Worm (Caenorhabditis elegans) whole organism, L3 larva: Measurements from ENCODE around the gene T15B7.1.
A peak's percentile ranks its signal among the peaks of the same experiment; 100 is the strongest.

ENCODE experiments used
- R02D3.7 ChIP-seq: fragments of 150-350 bp; optimal IDR thresholded peaks from 2 replicates; lab custom pipeline; 2014; ENCODE audit warnings: missing biosample characterization, missing genetic modification characterization
- ZK546.5 ChIP-seq: sonication (generic microtip); optimal IDR thresholded peaks from 2 replicates; lab custom pipeline; 2017; ENCODE audit warnings: missing biosample characterization, missing genetic modification characterization
- aly-2 ChIP-seq: fragments of 150-350 bp; optimal IDR thresholded peaks from 2 replicates; lab custom pipeline; 2014; ENCODE audit warnings: missing biosample characterization, missing genetic modification characterization
- ama-1 ChIP-seq: fragments of 150-350 bp; optimal IDR thresholded peaks from 2 replicates; lab custom pipeline; 2018
- ceh-16 ChIP-seq: sonication (generic microtip); optimal IDR thresholded peaks from 2 replicates; lab custom pipeline; 2017; ENCODE audit warnings: missing biosample characterization, missing genetic modification characterization
- ceh-28 ChIP-seq: fragments of 150-350 bp; optimal IDR thresholded peaks from 2 replicates; lab custom pipeline; 2014; ENCODE audit warnings: missing biosample characterization, missing genetic modification reagents, missing genetic modification characterization
- ceh-82 ChIP-seq: fragments of 150-350 bp; optimal IDR thresholded peaks from 2 replicates; lab custom pipeline; 2014; ENCODE audit warnings: missing biosample characterization, missing genetic modification characterization
- ceh-9 ChIP-seq: sonication (generic microtip); optimal IDR thresholded peaks from 2 replicates; lab custom pipeline; 2018; ENCODE audit warnings: missing biosample characterization, missing genetic modification characterization
- daf-12 ChIP-seq: fragments of 150-350 bp; optimal IDR thresholded peaks from 2 replicates; lab custom pipeline; 2014; ENCODE audit warnings: missing biosample characterization, missing genetic modification reagents, missing genetic modification characterization
- egl-5 ChIP-seq: fragments of 150-350 bp; optimal IDR thresholded peaks from 2 replicates; lab custom pipeline; 2017; ENCODE audit warnings: missing biosample characterization, missing genetic modification reagents, missing genetic modification characterization, inconsistent platforms
- elt-2 ChIP-seq: sonication (generic microtip); optimal IDR thresholded peaks from 2 replicates; lab custom pipeline; 2016; ENCODE audit warnings: missing genetic modification reagents, mild to moderate bottlenecking, missing genetic modification characterization, missing compliant biosample characterization
- eor-1 ChIP-seq, 2 experiments: fragments of 150-350 bp; optimal IDR thresholded peaks; 2 replicates each; lab custom pipeline; 2014 to 2018; ENCODE audit warnings: missing biosample characterization in 2 of 2, missing genetic modification characterization in 2 of 2
- fkh-10 ChIP-seq: sonication (generic microtip); optimal IDR thresholded peaks from 2 replicates; lab custom pipeline; 2017; ENCODE audit warnings: missing biosample characterization, missing genetic modification reagents, missing genetic modification characterization
- hmg-11 ChIP-seq: sonication (generic microtip); optimal IDR thresholded peaks from 2 replicates; lab custom pipeline; 2016; ENCODE audit warnings: missing genetic modification characterization, missing compliant biosample characterization
- jun-1 ChIP-seq: fragments of 150-350 bp; optimal IDR thresholded peaks from 2 replicates; lab custom pipeline; 2014; ENCODE audit warnings: missing biosample characterization, missing genetic modification reagents, missing genetic modification characterization
- lin-15B ChIP-seq: fragments of 150-350 bp; optimal IDR thresholded peaks from 2 replicates; lab custom pipeline; 2014; ENCODE audit warnings: missing biosample characterization, missing genetic modification characterization
- lin-39 ChIP-seq: fragments of 150-350 bp; optimal IDR thresholded peaks from 2 replicates; lab custom pipeline; 2018; ENCODE audit warnings: missing biosample characterization, missing genetic modification reagents, missing genetic modification characterization
- lsy-12 ChIP-seq: sonication (generic microtip); optimal IDR thresholded peaks from 2 replicates; lab custom pipeline; 2016; ENCODE audit warnings: mild to moderate bottlenecking, missing genetic modification characterization, missing compliant biosample characterization
- mdl-1 ChIP-seq: fragments of 150-350 bp; optimal IDR thresholded peaks from 2 replicates; lab custom pipeline; 2014; ENCODE audit warnings: missing biosample characterization, missing genetic modification characterization
- nfya-1 ChIP-seq: sonication (generic microtip); optimal IDR thresholded peaks from 2 replicates; lab custom pipeline; 2017; ENCODE audit warnings: missing genetic modification characterization, mild to moderate bottlenecking, missing compliant biosample characterization, antibody characterized with exemption, moderate library complexity; ENCODE audit not compliant: insufficient read depth
- nhr-23 ChIP-seq: fragments of 150-350 bp; optimal IDR thresholded peaks from 2 replicates; lab custom pipeline; 2014; ENCODE audit warnings: missing biosample characterization, missing genetic modification reagents, missing genetic modification characterization
- nhr-237 ChIP-seq: fragments of 150-350 bp; optimal IDR thresholded peaks from 2 replicates; lab custom pipeline; 2014; ENCODE audit warnings: missing biosample characterization, missing genetic modification characterization
- nhr-43 ChIP-seq: sonication (generic microtip); optimal IDR thresholded peaks from 2 replicates; lab custom pipeline; 2016; ENCODE audit warnings: mild to moderate bottlenecking, missing genetic modification characterization, missing compliant biosample characterization; ENCODE audit not compliant: poor library complexity, severe bottlenecking
- nhr-76 ChIP-seq: fragments of 150-350 bp; sonication (generic microtip); optimal IDR thresholded peaks from 5 replicates; lab custom pipeline; 2014; ENCODE audit warnings: missing biosample characterization, missing genetic modification characterization
- nhr-77 ChIP-seq: fragments of 150-350 bp; optimal IDR thresholded peaks from 2 replicates; lab custom pipeline; 2014; ENCODE audit warnings: missing biosample characterization, missing genetic modification characterization
- pha-4 ChIP-seq: fragments of 150-350 bp; optimal IDR thresholded peaks from 2 replicates; lab custom pipeline; 2014; ENCODE audit warnings: missing biosample characterization, missing genetic modification reagents, missing genetic modification characterization
- pqm-1 ChIP-seq: fragments of 150-350 bp; optimal IDR thresholded peaks from 2 replicates; lab custom pipeline; 2017; ENCODE audit warnings: missing biosample characterization, missing genetic modification characterization, inconsistent platforms
- snpc-4 ChIP-seq: fragments of 150-350 bp; optimal IDR thresholded peaks from 2 replicates; lab custom pipeline; 2014; ENCODE audit warnings: missing biosample characterization, missing genetic modification characterization
- tbx-2 ChIP-seq: sonication (generic microtip); optimal IDR thresholded peaks from 2 replicates; lab custom pipeline; 2016; ENCODE audit warnings: mild to moderate bottlenecking, missing genetic modification characterization, missing compliant biosample characterization
- unc-39 ChIP-seq: sonication (generic microtip); optimal IDR thresholded peaks from 4 replicates; lab custom pipeline; 2017; ENCODE audit warnings: missing biosample characterization, missing genetic modification characterization
- unc-62 ChIP-seq: fragments of 150-350 bp; sonication (generic microtip); optimal IDR thresholded peaks from 4 replicates; lab custom pipeline; 2014; ENCODE audit warnings: missing biosample characterization, missing genetic modification reagents, missing genetic modification characterization
- ztf-11 ChIP-seq: fragments of 150-350 bp; optimal IDR thresholded peaks from 2 replicates; lab custom pipeline; 2014; ENCODE audit warnings: missing biosample characterization, missing genetic modification characterization
- ztf-4 ChIP-seq: fragments of 150-350 bp; optimal IDR thresholded peaks from 2 replicates; lab custom pipeline; 2014; ENCODE audit warnings: missing biosample characterization, missing genetic modification characterization

T15B7.1 gene

ce11 chrV:6842437-6842836, at the start of gene T15B7.1:
T15B7.1 (plus strand) TSS chrV:6842737.
- TF ChIP-seq nhr-237 (tag; lab: Kevin White, UChicago), result no peak
- TF ChIP-seq lsy-12 (tag; lab: Kevin White, UChicago), result no peak
- no peak for TF ChIP-seq nfya-1 (tag; lab: Kevin White, UChicago)
- no peak for TF ChIP-seq ceh-9 (tag; lab: Kevin White, UChicago)
- no peak for TF ChIP-seq elt-2 (tag; lab: Kevin White, UChicago)
- no peak for TF ChIP-seq nhr-77 (tag; lab: Kevin White, UChicago)
- no peak for TF ChIP-seq nhr-43 (tag; lab: Kevin White, UChicago)
- no peak for TF ChIP-seq ZK546.5
- no peak for TF ChIP-seq pqm-1
- no peak for TF ChIP-seq aly-2
- TF ChIP-seq ztf-4 (tag; lab: Kevin White, UChicago), result no peak
- TF ChIP-seq hmg-11, result no peak
- TF ChIP-seq mdl-1 (tag; lab: Kevin White, UChicago), result no peak
- TF ChIP-seq eor-1 (tag; optimal IDR thresholded peaks at IDR 0.05; lab: Kevin White, UChicago), result no peak
- TF ChIP-seq tbx-2 (tag; lab: Kevin White, UChicago), result no peak
- no peak for TF ChIP-seq lin-39
- TF ChIP-seq unc-39 (tag; lab: Kevin White, UChicago), result no peak
- no peak for TF ChIP-seq fkh-10 (GFP tag; lab: Kevin White, UChicago)

ce11 chrV:6792973-6793372, 49.6 kb upstream of the T15B7.1 start:
- TF ChIP-seq pha-4 (tag; lab: Kevin White, UChicago) (peak; percentile 7), nhr-23 (tag; lab: Kevin White, UChicago) (no peak)

- TF ChIP-seq nhr-23 (tag; lab: Kevin White, UChicago), result no peak
- no peak for TF ChIP-seq lin-15B
- TF ChIP-seq unc-62 (GFP tag; lab: Kevin White, UChicago), result no peak
- no peak for TF ChIP-seq ama-1 (lab: Kevin White, UChicago)
- peak; percentile 71 for TF ChIP-seq snpc-4 (tag; lab: Kevin White, UChicago)
- TF ChIP-seq daf-12 (tag; lab: Kevin White, UChicago), result no peak
- TF ChIP-seq unc-39 (tag; lab: Kevin White, UChicago), result no peak
- no peak for TF ChIP-seq aly-2
- TF ChIP-seq ceh-82 (tag; lab: Kevin White, UChicago), result no peak
- TF ChIP-seq ztf-4 (tag; lab: Kevin White, UChicago), result no peak
- no peak for TF ChIP-seq R02D3.7 (tag; lab: Kevin White, UChicago)
- TF ChIP-seq lin-39, result peak; percentile 28
- TF ChIP-seq nhr-76 (tag; lab: Kevin White, UChicago), result no peak
- TF ChIP-seq ceh-16 (tag; lab: Kevin White, UChicago), result no peak
- TF ChIP-seq ZK546.5, result no peak
- TF ChIP-seq hmg-11, result no peak
- no peak for TF ChIP-seq ceh-28 (tag; lab: Kevin White, UChicago)
Measured at ce11 chrV:6793744-6794239, 48.7 kb upstream of the T15B7.1 start, which contains the start of gene ZC404.1. ZC404.1 (plus strand) TSS chrV:6794189.

- TF ChIP-seq ztf-11 (tag; lab: Kevin White, UChicago), result no peak
- no peak for TF ChIP-seq jun-1 (tag; lab: Kevin White, UChicago)
- TF ChIP-seq ztf-4 (tag; lab: Kevin White, UChicago), result no peak
- TF ChIP-seq hmg-11, result no peak
Measured at ce11 chrV:6796264-6796663, 46.3 kb upstream of the T15B7.1 start.

DNA sequence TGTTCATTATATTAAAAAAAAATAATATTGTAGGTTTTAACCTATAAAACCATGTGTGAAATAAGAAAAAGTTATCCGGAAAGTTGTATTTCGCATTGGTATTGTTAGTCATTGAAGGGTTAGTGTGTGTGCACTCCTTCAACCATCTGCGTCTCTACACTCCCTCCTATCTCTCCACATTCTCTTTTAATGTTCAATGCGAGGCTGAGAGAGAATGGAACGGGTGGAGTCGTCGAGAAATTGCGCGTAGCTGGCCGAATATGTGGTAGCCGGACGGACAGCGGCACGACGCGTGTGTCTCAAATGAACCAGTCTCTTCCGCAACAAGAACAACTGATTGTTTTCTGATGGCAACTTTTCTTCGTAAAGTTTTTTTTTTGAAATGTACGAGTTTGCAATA, 45.6 kb upstream of the T15B7.1 start:
- TF ChIP-seq hmg-11, result peak; percentile 88
- peak; percentile 10 for TF ChIP-seq R02D3.7 (tag; lab: Kevin White, UChicago)
- no peak for TF ChIP-seq unc-62 (GFP tag; lab: Kevin White, UChicago)
- peak; percentile 11 for TF ChIP-seq snpc-4 (tag; lab: Kevin White, UChicago)
- peak; percentile 58 for TF ChIP-seq pha-4 (tag; lab: Kevin White, UChicago)
- no peak for TF ChIP-seq ceh-82 (tag; lab: Kevin White, UChicago)
- peak; percentile 47 for TF ChIP-seq egl-5 (tag; lab: Kevin White, UChicago)
- TF ChIP-seq lsy-12 (tag; lab: Kevin White, UChicago), result no peak
- TF ChIP-seq elt-2 (tag; lab: Kevin White, UChicago), result peak; percentile 16
- peak; percentile 83 for TF ChIP-seq lin-39
- TF ChIP-seq nfya-1 (tag; lab: Kevin White, UChicago), result peak; percentile 63
- TF ChIP-seq nhr-23 (tag; lab: Kevin White, UChicago), result peak; percentile 65
